In genomic region chrII:1607575-1607974, ce11 we compare ENCODE assay signal across 5 worm cellular contexts.
A peak's percentile ranks its signal among the peaks of the same experiment; 100 is the strongest.
TF ChIP-seq lines count a peak whose summit lies in the region.

No protein-coding gene starts in this region.

TF ChIP-seq in whole organism, L1 larva, 84 proteins besides CTCF, POLR2A, EP300 and RAD21:
- TF ChIP-seq elt-2 (tag; optimal IDR thresholded peaks at IDR 0.05; lab: Kevin White, UChicago) (peak; percentile 64), lir-3 (tag; optimal IDR thresholded peaks at IDR 0.05; lab: Kevin White, UChicago; ENCODE audit: poor library complexity) (no peak)
TF ChIP-seq in whole organism, L1 larva: peak in this region for 1.

TF ChIP-seq in whole organism, L2 larva, 48 proteins besides CTCF, POLR2A, EP300 and RAD21:
- TF ChIP-seq mdl-1 (tag; optimal IDR thresholded peaks at IDR 0.05; lab: Kevin White, UChicago) (no peak), fos-1 (tag; optimal IDR thresholded peaks at IDR 0.05; lab: Kevin White, UChicago) (peak; percentile 71), ztf-4 (tag; optimal IDR thresholded peaks at IDR 0.05; lab: Kevin White, UChicago) (no peak)

TF ChIP-seq in whole organism, L3 larva, 47 proteins besides CTCF, POLR2A, EP300 and RAD21:
- no peak for TF ChIP-seq fkh-10 (GFP tag; optimal IDR thresholded peaks at IDR 0.05; lab: Kevin White, UChicago)
- TF ChIP-seq skn-1 (tag; optimal IDR thresholded peaks at IDR 0.05; lab: Kevin White, UChicago), result no peak
- TF ChIP-seq pha-4 (tag; optimal IDR thresholded peaks at IDR 0.05; lab: Kevin White, UChicago), result peak; percentile 67
- TF ChIP-seq elt-2 (tag; optimal IDR thresholded peaks at IDR 0.05; lab: Kevin White, UChicago), result peak; percentile 82
- peak; percentile 19 for TF ChIP-seq pqm-1 (tag; optimal IDR thresholded peaks at IDR 0.05; lab: Kevin White, UChicago)
- no peak for TF ChIP-seq nhr-25 (tag; optimal IDR thresholded peaks at IDR 0.05; lab: Kevin White, UChicago)

TF ChIP-seq in whole organism, L4 larva, 104 proteins besides CTCF, POLR2A, EP300 and RAD21:
- TF ChIP-seq pqm-1 (tag; optimal IDR thresholded peaks at IDR 0.05; lab: Kevin White, UChicago), result peak; percentile 80
- TF ChIP-seq nhr-28 (tag; optimal IDR thresholded peaks at IDR 0.05; lab: Kevin White, UChicago), result peak; percentile 48
- no peak for TF ChIP-seq fkh-10 (GFP tag; optimal IDR thresholded peaks at IDR 0.05; lab: Kevin White, UChicago)
- TF ChIP-seq daf-16 (GFP tag; optimal IDR thresholded peaks at IDR 0.05; lab: Kevin White, UChicago), result no peak
- peak; percentile 86 for TF ChIP-seq daf-16 (tag; optimal IDR thresholded peaks at IDR 0.05; lab: Kevin White, UChicago)
- peak; percentile 15 for TF ChIP-seq hlh-11 (tag; optimal IDR thresholded peaks at IDR 0.05; lab: Kevin White, UChicago)
- no peak for TF ChIP-seq dve-1 (tag; optimal IDR thresholded peaks at IDR 0.05; lab: Kevin White, UChicago; ENCODE audit: insufficient read depth)
- peak; percentile 46 for TF ChIP-seq nhr-77 (tag; optimal IDR thresholded peaks at IDR 0.05; lab: Kevin White, UChicago)
- no peak for TF ChIP-seq nhr-25 (tag; optimal IDR thresholded peaks at IDR 0.05; lab: Kevin White, UChicago; ENCODE audit: borderline replicate concordance, insufficient read depth)

TF ChIP-seq in whole organism, young adult, 124 proteins besides CTCF, POLR2A, EP300 and RAD21:
- no peak for TF ChIP-seq lin-26 (GFP tag; IDR thresholded peaks at IDR 0.05; lab: Robert Waterston, UW)
- peak; percentile 40 for TF ChIP-seq nhr-80 (tag; optimal IDR thresholded peaks at IDR 0.05; lab: Kevin White, UChicago)
